Fruit fly (Drosophila melanogaster): ENCODE results near the gene CG1409.

CG1409 gene

dm6 chrX:7884360-7884759 is 26.4 kb downstream of the CG1409 start, which contains the start of gene Ir7g (continued):
- TF ChIP-seq sima (GFP tag; optimal IDR thresholded peaks at IDR 0.05) (no peak), ab (GFP tag; optimal IDR thresholded peaks at IDR 0.05) (no peak), Stat92E (GFP tag; optimal IDR thresholded peaks at IDR 0.05) (no peak), ranshi (GFP tag; IDR thresholded peaks at IDR 0.05) (no peak), Scr (GFP tag; IDR thresholded peaks at IDR 0.05; ENCODE audit: partially characterized antibody) (no peak), CG11398 (GFP tag; optimal IDR thresholded peaks at IDR 0.05) (no peak)

dm6 chrX:7888386-7889024 is 30.5 kb downstream of the CG1409 start, which contains the start of gene Acat1:
Acat1 (minus strand) TSS chrX:7888785.
- TF ChIP-seq grau (tag; optimal IDR thresholded peaks at IDR 0.05) (peak; percentile 41), dan (GFP tag; IDR thresholded peaks at IDR 0.05) (no peak), CG1602 (GFP tag; optimal IDR thresholded peaks at IDR 0.05) (peak; percentile 44), lilli (GFP tag; optimal IDR thresholded peaks at IDR 0.05) (peak; percentile 80), onecut (GFP tag; IDR thresholded peaks at IDR 0.05) (no peak), CG7987 (GFP tag; optimal IDR thresholded peaks at IDR 0.05) (peak; percentile 19), dimm (GFP tag; IDR thresholded peaks at IDR 0.05) (no peak), Trl (optimal IDR thresholded peaks at IDR 0.05) (no peak), Trl (GFP tag; optimal IDR thresholded peaks at IDR 0.05) (peak; percentile 52), run (tag; optimal IDR thresholded peaks at IDR 0.05) (no peak), CG17186 (GFP tag; optimal IDR thresholded peaks at IDR 0.05) (peak; percentile 22), CG17829 (tag; optimal IDR thresholded peaks at IDR 0.05) (peak; percentile 43), CG6813 (GFP tag; optimal IDR thresholded peaks at IDR 0.05) (peak; percentile 12), zfh1 (GFP tag; IDR thresholded peaks at IDR 0.05) (peak; percentile 76), ci (GFP tag; IDR thresholded peaks at IDR 0.05) (peak; percentile 76), ham (GFP tag; IDR thresholded peaks at IDR 0.05) (no peak), CG13624 (GFP tag; optimal IDR thresholded peaks at IDR 0.05) (peak; percentile 39), CG43689 (GFP tag; IDR thresholded peaks at IDR 0.05) (no peak), CG31224 (GFP tag; IDR thresholded peaks at IDR 0.05) (0 out of 2 replicates have a peak, but pooled peaks have one; percentile 30), repo (GFP tag; optimal IDR thresholded peaks at IDR 0.05) (peak; percentile 42), Xrp1 (GFP tag; IDR thresholded peaks at IDR 0.05) (peak; percentile 83), bab2 (GFP tag; optimal IDR thresholded peaks at IDR 0.05) (peak; percentile 35), Hr3 (GFP tag; optimal IDR thresholded peaks at IDR 0.05) (peak; percentile 35), knrl (GFP tag; IDR thresholded peaks at IDR 0.05; ENCODE audit: partially characterized antibody) (peak; percentile 35; the same call in 1 of the 3 replicates), crc (GFP tag; optimal IDR thresholded peaks at IDR 0.05) (peak; percentile 1), CG3281 (GFP tag; optimal IDR thresholded peaks at IDR 0.05) (no peak), CG10366 (GFP tag; IDR thresholded peaks at IDR 0.05) (peak; percentile 33; the same call in 1 of the 2 replicates), NK7.1 (GFP tag; optimal IDR thresholded peaks at IDR 0.05) (peak; percentile 38), CG18764 (GFP tag; optimal IDR thresholded peaks at IDR 0.05) (peak; percentile 15), Side (GFP tag; optimal IDR thresholded peaks at IDR 0.05) (peak; percentile 33), lbe (GFP tag; optimal IDR thresholded peaks at IDR 0.05) (peak; percentile 81), CG16815 (GFP tag; optimal IDR thresholded peaks at IDR 0.05) (peak; percentile 11), sd (tag; optimal IDR thresholded peaks at IDR 0.05) (no peak), klu (GFP tag; IDR thresholded peaks at IDR 0.05) (peak; percentile 32; the same call in 1 of the 2 replicates), CG17612 (GFP tag; IDR thresholded peaks at IDR 0.05) (no peak), CG32532 (GFP tag; IDR thresholded peaks at IDR 0.05) (peak; percentile 72), CG4730 (GFP tag; IDR thresholded peaks at IDR 0.05) (peak; percentile 36; the same call in 1 of the 2 replicates), vfl (GFP tag; optimal IDR thresholded peaks at IDR 0.05) (no peak), gcm (GFP tag; optimal IDR thresholded peaks at IDR 0.05) (peak; percentile 8), slou (GFP tag; optimal IDR thresholded peaks at IDR 0.05) (no peak), gfzf (GFP tag; optimal IDR thresholded peaks at IDR 0.05) (no peak), ase (GFP tag; IDR thresholded peaks at IDR 0.05) (no peak), Nf-YB (GFP tag; optimal IDR thresholded peaks at IDR 0.05) (peak; percentile 39), MESR4 (GFP tag; optimal IDR thresholded peaks at IDR 0.05) (peak; percentile 65)

Measured in whole organism, embryonic.